Comparison of ENCODE assay signal across 1 fruit fly cellular context in genomic region chr3L:3143383-3143962, dm6.
TF ChIP-seq lines count a peak whose summit lies in the region.

CG11537 (minus strand) TSS chr3L:3143457.
Alg2 (plus strand) TSS chr3L:3143808.

TF ChIP-seq in whole organism, embryonic, 481 proteins besides CTCF, POLR2A, EP300 and RAD21 (continued from another document and continues in another):
- peak; percentile 56 for TF ChIP-seq scrt (GFP tag; optimal IDR thresholded peaks at IDR 0.05; lab: Kevin White, UChicago)
- TF ChIP-seq CG30020 (tag; optimal IDR thresholded peaks at IDR 0.05; lab: Kevin White, UChicago), result peak; percentile 26
- TF ChIP-seq CG15601 (tag; optimal IDR thresholded peaks at IDR 0.05; lab: Kevin White, UChicago), result peak; percentile 32
- peak; percentile 36 for TF ChIP-seq CG2120 (GFP tag; optimal IDR thresholded peaks at IDR 0.05; lab: Kevin White, UChicago)
- TF ChIP-seq Pdp1 (GFP tag; optimal IDR thresholded peaks at IDR 0.05; lab: Kevin White, UChicago), result peak in 1 of 2 experiments; percentile 19
- peak; percentile 22 for TF ChIP-seq BEAF-32 (GFP tag; optimal IDR thresholded peaks at IDR 0.05; lab: Kevin White, UChicago)
- peak; percentile 38 for TF ChIP-seq CoRest (tag; optimal IDR thresholded peaks at IDR 0.05; lab: Kevin White, UChicago)
- TF ChIP-seq CG8924 (tag; optimal IDR thresholded peaks at IDR 0.05; lab: Kevin White, UChicago), result peak; percentile 66
- no peak for TF ChIP-seq H15 (GFP tag; IDR thresholded peaks at IDR 0.05; lab: Robert Waterston, UW)
- TF ChIP-seq Abd-B (GFP tag; optimal IDR thresholded peaks at IDR 0.05; lab: Kevin White, UChicago), result no peak
- peak; percentile 7 for TF ChIP-seq CG1602 (GFP tag; optimal IDR thresholded peaks at IDR 0.05; lab: Kevin White, UChicago)
- no peak for TF ChIP-seq Mrtf (GFP tag; IDR thresholded peaks at IDR 0.05; lab: Robert Waterston, UW)
- no peak for TF ChIP-seq HmgZ (tag; optimal IDR thresholded peaks at IDR 0.05; lab: Kevin White, UChicago)
- TF ChIP-seq CG5180 (GFP tag; optimal IDR thresholded peaks at IDR 0.05; lab: Kevin White, UChicago), result no peak
- TF ChIP-seq dmrt11E (tag; optimal IDR thresholded peaks at IDR 0.05; lab: Kevin White, UChicago), result peak; percentile 33
- no peak for TF ChIP-seq jigr1 (GFP tag; IDR thresholded peaks at IDR 0.05; lab: Robert Waterston, UW)
- TF ChIP-seq Ets97D (GFP tag; optimal IDR thresholded peaks at IDR 0.05; lab: Kevin White, UChicago), result peak; percentile 3
- peak; percentile 45 for TF ChIP-seq CG2712 (tag; optimal IDR thresholded peaks at IDR 0.05; lab: Kevin White, UChicago)
- TF ChIP-seq sens (GFP tag; lab: Kevin White, UChicago), result peak; percentile 56
- TF ChIP-seq crp (GFP tag; optimal IDR thresholded peaks at IDR 0.05; lab: Kevin White, UChicago), result peak in 1 of 2 experiments; percentile 80
- no peak for TF ChIP-seq CG7745 (tag; optimal IDR thresholded peaks at IDR 0.05; lab: Kevin White, UChicago)
- no peak for TF ChIP-seq Lim3 (GFP tag; IDR thresholded peaks at IDR 0.05; lab: Robert Waterston, UW)
- 0 out of 2 replicates have a peak, but pooled peaks have one; percentile 32 for TF ChIP-seq Atf6 (GFP tag; IDR thresholded peaks at IDR 0.05; lab: Robert Waterston, UW)
- TF ChIP-seq Gsc (GFP tag; IDR thresholded peaks at IDR 0.05; lab: Robert Waterston, UW), result no peak
- TF ChIP-seq Tbp (GFP tag; optimal IDR thresholded peaks at IDR 0.05; lab: Kevin White, UChicago), result peak; percentile 46
- no peak for TF ChIP-seq unc-4 (GFP tag; IDR thresholded peaks at IDR 0.05; lab: Robert Waterston, UW; ENCODE audit: partially characterized antibody)
- 0 out of 2 replicates have a peak, but pooled peaks have one; percentile 7 for TF ChIP-seq H2.0 (GFP tag; IDR thresholded peaks at IDR 0.05; lab: Robert Waterston, UW)
- TF ChIP-seq Ets65A (GFP tag; lab: Kevin White, UChicago), result no peak
- TF ChIP-seq CG15269 (tag; optimal IDR thresholded peaks at IDR 0.05; lab: Kevin White, UChicago), result peak; percentile 26
- peak in 1 of 2 experiments; percentile 6 for TF ChIP-seq insv (GFP tag; optimal IDR thresholded peaks at IDR 0.05; lab: Kevin White, UChicago)
- TF ChIP-seq sima (GFP tag; optimal IDR thresholded peaks at IDR 0.05; lab: Kevin White, UChicago), result no peak
- no peak for TF ChIP-seq D19B (GFP tag; optimal IDR thresholded peaks at IDR 0.05; lab: Kevin White, UChicago)
- TF ChIP-seq her (GFP tag; optimal IDR thresholded peaks at IDR 0.05; lab: Kevin White, UChicago), result no peak
- TF ChIP-seq Meics (GFP tag; optimal IDR thresholded peaks at IDR 0.05; lab: Kevin White, UChicago), result peak; percentile 39
- TF ChIP-seq kni (GFP tag; optimal IDR thresholded peaks at IDR 0.05; lab: Kevin White, UChicago), result no peak
- peak; percentile 5 for TF ChIP-seq CG13894 (tag; optimal IDR thresholded peaks at IDR 0.05; lab: Kevin White, UChicago)
- peak; percentile 55 for TF ChIP-seq gem (tag; optimal IDR thresholded peaks at IDR 0.05; lab: Kevin White, UChicago)
- TF ChIP-seq CG17361 (GFP tag; IDR thresholded peaks at IDR 0.05; lab: Robert Waterston, UW), result peak; percentile 44; the same call in 2 of the 3 replicates
- no peak for TF ChIP-seq CG33557 (GFP tag; optimal IDR thresholded peaks at IDR 0.05; lab: Kevin White, UChicago)
- no peak for TF ChIP-seq gce (GFP tag; IDR thresholded peaks at IDR 0.05; lab: Robert Waterston, UW)
- peak; percentile 4 for TF ChIP-seq sug (tag; optimal IDR thresholded peaks at IDR 0.05; lab: Kevin White, UChicago)
- peak; percentile 29 for TF ChIP-seq Med (GFP tag; lab: Kevin White, UChicago)
- peak; percentile 23; the same call in 1 of the 2 replicates for TF ChIP-seq NFAT (GFP tag; IDR thresholded peaks at IDR 0.05; lab: Robert Waterston, UW)
- TF ChIP-seq CG15696 (tag; optimal IDR thresholded peaks at IDR 0.05; lab: Kevin White, UChicago), result peak; percentile 0
- TF ChIP-seq Mad (GFP tag; optimal IDR thresholded peaks at IDR 0.05; lab: Kevin White, UChicago), result no peak
- peak in 1 of 2 experiments; percentile 7 for TF ChIP-seq bsh (GFP tag; optimal IDR thresholded peaks at IDR 0.05; lab: Kevin White, UChicago)
- no peak for TF ChIP-seq CG3838 (GFP tag; optimal IDR thresholded peaks at IDR 0.05; lab: Kevin White, UChicago)
- no peak for TF ChIP-seq CG10654 (GFP tag; optimal IDR thresholded peaks at IDR 0.05; lab: Kevin White, UChicago)
- no peak for TF ChIP-seq CG1792 (GFP tag; optimal IDR thresholded peaks at IDR 0.05; lab: Kevin White, UChicago)
- no peak for TF ChIP-seq CG2889 (GFP tag; IDR thresholded peaks at IDR 0.05; lab: Robert Waterston, UW)
- peak; percentile 17 for TF ChIP-seq CG8388 (GFP tag; optimal IDR thresholded peaks at IDR 0.05; lab: Kevin White, UChicago)
- TF ChIP-seq CG18599 (GFP tag; optimal IDR thresholded peaks at IDR 0.05; lab: Kevin White, UChicago), result peak; percentile 39
- TF ChIP-seq pan (optimal IDR thresholded peaks at IDR 0.05; lab: Kevin White, UChicago), result no peak
- no peak for TF ChIP-seq pan (GFP tag; optimal IDR thresholded peaks at IDR 0.05 in 1 of 2, IDR thresholded peaks at IDR 0.05 in 1 of 2)
- no peak for TF ChIP-seq tll (GFP tag; optimal IDR thresholded peaks at IDR 0.05; lab: Kevin White, UChicago)
- TF ChIP-seq Deaf1 (tag; optimal IDR thresholded peaks at IDR 0.05; lab: Kevin White, UChicago), result peak; percentile 52
- 0 out of 2 replicates have a peak, but pooled peaks have one; percentile 20 for TF ChIP-seq CG31441 (GFP tag; IDR thresholded peaks at IDR 0.05; lab: Robert Waterston, UW)
- TF ChIP-seq sqz (GFP tag; optimal IDR thresholded peaks at IDR 0.05; lab: Kevin White, UChicago), result no peak
- no peak for TF ChIP-seq Eip74EF (GFP tag; optimal IDR thresholded peaks at IDR 0.05; lab: Kevin White, UChicago)
- TF ChIP-seq caup (GFP tag; optimal IDR thresholded peaks at IDR 0.05; lab: Kevin White, UChicago; ENCODE audit: severe bottlenecking), result peak; percentile 42
- peak; percentile 42 for TF ChIP-seq CG2678 (tag; optimal IDR thresholded peaks at IDR 0.05; lab: Kevin White, UChicago)
- peak; percentile 52 for TF ChIP-seq CG32532 (GFP tag; IDR thresholded peaks at IDR 0.05; lab: Robert Waterston, UW)
- peak; percentile 44 for TF ChIP-seq grau (tag; optimal IDR thresholded peaks at IDR 0.05; lab: Kevin White, UChicago)
- peak; percentile 11 for TF ChIP-seq CG4424 (GFP tag; optimal IDR thresholded peaks at IDR 0.05; lab: Kevin White, UChicago)
- TF ChIP-seq Nf-YC (tag; optimal IDR thresholded peaks at IDR 0.05; lab: Kevin White, UChicago), result peak; percentile 41
- no peak for TF ChIP-seq CG8281 (tag; optimal IDR thresholded peaks at IDR 0.05; lab: Kevin White, UChicago)
- no peak for TF ChIP-seq Sry-β (GFP tag; optimal IDR thresholded peaks at IDR 0.05; lab: Kevin White, UChicago)
- no peak for TF ChIP-seq Poxn (GFP tag; IDR thresholded peaks at IDR 0.05; lab: Robert Waterston, UW)
- peak; percentile 4 for TF ChIP-seq Fer2 (tag; optimal IDR thresholded peaks at IDR 0.05; lab: Kevin White, UChicago)
- peak; percentile 13 for TF ChIP-seq CG10979 (tag; optimal IDR thresholded peaks at IDR 0.05; lab: Kevin White, UChicago)
- peak; percentile 49 for TF ChIP-seq CG17802 (tag; optimal IDR thresholded peaks at IDR 0.05; lab: Kevin White, UChicago)
- peak; percentile 15 for TF ChIP-seq bcd (GFP tag; optimal IDR thresholded peaks at IDR 0.05; lab: Kevin White, UChicago)
- no peak for TF ChIP-seq salm (tag; optimal IDR thresholded peaks at IDR 0.05; lab: Kevin White, UChicago)
- no peak for TF ChIP-seq Chrac-16 (GFP tag; optimal IDR thresholded peaks at IDR 0.05; lab: Kevin White, UChicago)
- no peak for TF ChIP-seq jumu (GFP tag; optimal IDR thresholded peaks at IDR 0.05; lab: Kevin White, UChicago)
- TF ChIP-seq nmo (GFP tag; optimal IDR thresholded peaks at IDR 0.05; lab: Kevin White, UChicago), result peak; percentile 26
- TF ChIP-seq Gug (GFP tag; IDR thresholded peaks at IDR 0.05; lab: Robert Waterston, UW), result no peak
- TF ChIP-seq Hr39 (optimal IDR thresholded peaks at IDR 0.05; lab: Kevin White, UChicago), result no peak
- TF ChIP-seq pfk (GFP tag; optimal IDR thresholded peaks at IDR 0.05; lab: Kevin White, UChicago), result no peak
- TF ChIP-seq Hr3 (GFP tag; optimal IDR thresholded peaks at IDR 0.05; lab: Kevin White, UChicago), result no peak
- TF ChIP-seq chn (GFP tag; optimal IDR thresholded peaks at IDR 0.05; lab: Kevin White, UChicago), result peak; percentile 8
- TF ChIP-seq E2f2 (GFP tag; IDR thresholded peaks at IDR 0.05; lab: Robert Waterston, UW), result peak; percentile 36
- no peak for TF ChIP-seq CG12071 (GFP tag; optimal IDR thresholded peaks at IDR 0.05; lab: Kevin White, UChicago)
- peak; percentile 34 for TF ChIP-seq CG10209 (GFP tag; optimal IDR thresholded peaks at IDR 0.05; lab: Kevin White, UChicago)
- peak; percentile 28; the same call in 1 of the 2 replicates for TF ChIP-seq amos (GFP tag; IDR thresholded peaks at IDR 0.05; lab: Robert Waterston, UW; ENCODE audit: partially characterized antibody)
- TF ChIP-seq ttk (GFP tag; IDR thresholded peaks at IDR 0.05; lab: Robert Waterston, UW), result no peak
- peak; percentile 24 for TF ChIP-seq CG13424 (tag; optimal IDR thresholded peaks at IDR 0.05; lab: Kevin White, UChicago)
- no peak for TF ChIP-seq chif (GFP tag; optimal IDR thresholded peaks at IDR 0.05; lab: Kevin White, UChicago)
- no peak for TF ChIP-seq Bgb (GFP tag; IDR thresholded peaks at IDR 0.05; lab: Robert Waterston, UW; ENCODE audit: partially characterized antibody)
- no peak for TF ChIP-seq Ravus (GFP tag; IDR thresholded peaks at IDR 0.05; lab: Robert Waterston, UW)
- no peak for TF ChIP-seq bigmax (GFP tag; optimal IDR thresholded peaks at IDR 0.05; lab: Kevin White, UChicago)
- no peak for TF ChIP-seq CG8359 (GFP tag; optimal IDR thresholded peaks at IDR 0.05; lab: Kevin White, UChicago; ENCODE audit: borderline replicate concordance)
- TF ChIP-seq pros (GFP tag; optimal IDR thresholded peaks at IDR 0.05; lab: Kevin White, UChicago), result no peak
- no peak for TF ChIP-seq CG6254 (GFP tag; optimal IDR thresholded peaks at IDR 0.05; lab: Kevin White, UChicago)
- no peak for TF ChIP-seq CG7372 (GFP tag; IDR thresholded peaks at IDR 0.05; lab: Robert Waterston, UW)
- TF ChIP-seq CG9797 (GFP tag; optimal IDR thresholded peaks at IDR 0.05; lab: Kevin White, UChicago), result peak; percentile 66
- TF ChIP-seq CG12659 (GFP tag; optimal IDR thresholded peaks at IDR 0.05; lab: Kevin White, UChicago), result peak; percentile 49
- peak; percentile 44 for TF ChIP-seq CG17829 (tag; optimal IDR thresholded peaks at IDR 0.05; lab: Kevin White, UChicago)
- peak; percentile 56 for TF ChIP-seq Rfx (GFP tag; IDR thresholded peaks at IDR 0.05; lab: Robert Waterston, UW)
- peak; percentile 61 for TF ChIP-seq CG9932 (GFP tag; IDR thresholded peaks at IDR 0.05; lab: Robert Waterston, UW)
- peak; percentile 4 for TF ChIP-seq NfI (GFP tag; optimal IDR thresholded peaks at IDR 0.05; lab: Kevin White, UChicago)
- peak; percentile 73 for TF ChIP-seq twi (tag; optimal IDR thresholded peaks at IDR 0.05; lab: Kevin White, UChicago)
- peak in 1 of 2 experiments; percentile 14 for TF ChIP-seq Hr51 (GFP tag; optimal IDR thresholded peaks at IDR 0.05; lab: Kevin White, UChicago)
- no peak for TF ChIP-seq CG7987 (GFP tag; optimal IDR thresholded peaks at IDR 0.05; lab: Kevin White, UChicago)
- no peak for TF ChIP-seq CG17359 (tag; optimal IDR thresholded peaks at IDR 0.05; lab: Kevin White, UChicago)
- TF ChIP-seq HHEX (GFP tag; optimal IDR thresholded peaks at IDR 0.05; lab: Kevin White, UChicago), result peak; percentile 12
- TF ChIP-seq mam (GFP tag; optimal IDR thresholded peaks at IDR 0.05; lab: Kevin White, UChicago), result peak; percentile 15
- peak; percentile 62; the same call in 2 of the 3 replicates for TF ChIP-seq row (GFP tag; IDR thresholded peaks at IDR 0.05; lab: Robert Waterston, UW)
- TF ChIP-seq CG3847 (GFP tag; IDR thresholded peaks at IDR 0.05; lab: Robert Waterston, UW), result 0 out of 2 replicates have a peak, but pooled peaks have one; percentile 22
- TF ChIP-seq CG11085 (GFP tag; IDR thresholded peaks at IDR 0.05; lab: Robert Waterston, UW), result no peak
- no peak for TF ChIP-seq Oaz (GFP tag; IDR thresholded peaks at IDR 0.05; lab: Robert Waterston, UW)
- TF ChIP-seq sna (GFP tag; IDR thresholded peaks at IDR 0.05; lab: Robert Waterston, UW; ENCODE audit: partially characterized antibody), result no peak
- no peak for TF ChIP-seq sens-2 (GFP tag; IDR thresholded peaks at IDR 0.05; lab: Robert Waterston, UW)
- peak; percentile 12 for TF ChIP-seq CG18476 (GFP tag; optimal IDR thresholded peaks at IDR 0.05; lab: Kevin White, UChicago)
- peak; percentile 28 for TF ChIP-seq CG1603 (tag; optimal IDR thresholded peaks at IDR 0.05; lab: Kevin White, UChicago)
- TF ChIP-seq Blimp-1 (GFP tag; optimal IDR thresholded peaks at IDR 0.05; lab: Kevin White, UChicago), result peak; percentile 21
- no peak for TF ChIP-seq ab (GFP tag; optimal IDR thresholded peaks at IDR 0.05; lab: Kevin White, UChicago)
- no peak for TF ChIP-seq CG33213 (GFP tag; optimal IDR thresholded peaks at IDR 0.05; lab: Kevin White, UChicago)
- TF ChIP-seq shn (GFP tag; optimal IDR thresholded peaks at IDR 0.05; lab: Kevin White, UChicago), result no peak
- TF ChIP-seq CG12236 (GFP tag; optimal IDR thresholded peaks at IDR 0.05; lab: Kevin White, UChicago), result no peak
- TF ChIP-seq HLH3B (GFP tag; IDR thresholded peaks at IDR 0.05; lab: Robert Waterston, UW), result peak; percentile 13; the same call in 1 of the 2 replicates
- peak; percentile 35 for TF ChIP-seq CG13624 (GFP tag; optimal IDR thresholded peaks at IDR 0.05; lab: Kevin White, UChicago)
- peak; percentile 75 for TF ChIP-seq slbo (GFP tag; IDR thresholded peaks at IDR 0.05; lab: Robert Waterston, UW)
- peak; percentile 21 for TF ChIP-seq D19A (tag; optimal IDR thresholded peaks at IDR 0.05; lab: Kevin White, UChicago)
- no peak for TF ChIP-seq Oli (tag; optimal IDR thresholded peaks at IDR 0.05; lab: Kevin White, UChicago)
- TF ChIP-seq CG8478 (optimal IDR thresholded peaks at IDR 0.05; lab: Kevin White, UChicago), result no peak
- no peak for TF ChIP-seq CG11695 (GFP tag; IDR thresholded peaks at IDR 0.05; lab: Robert Waterston, UW)
- TF ChIP-seq CG6175 (GFP tag; IDR thresholded peaks at IDR 0.05; lab: Robert Waterston, UW), result no peak
- peak; percentile 33 for TF ChIP-seq Nf-YB (GFP tag; optimal IDR thresholded peaks at IDR 0.05; lab: Kevin White, UChicago)
- TF ChIP-seq CG12299 (tag; optimal IDR thresholded peaks at IDR 0.05; lab: Kevin White, UChicago), result no peak
- no peak for TF ChIP-seq CG8290 (GFP tag; optimal IDR thresholded peaks at IDR 0.05; lab: Kevin White, UChicago)
- peak in 1 of 2 experiments; percentile 33 for TF ChIP-seq CG8290 (tag; optimal IDR thresholded peaks at IDR 0.05; lab: Kevin White, UChicago)
- peak; percentile 12 for TF ChIP-seq Dek (tag; optimal IDR thresholded peaks at IDR 0.05; lab: Kevin White, UChicago)
- no peak for TF ChIP-seq Dad (GFP tag; optimal IDR thresholded peaks at IDR 0.05; lab: Kevin White, UChicago)
